Worm (Caenorhabditis elegans) whole organism, L3 larva: ENCODE measurements around the gene F53F4.4.

ENCODE experiments used
- R02D3.7 ChIP-seq: fragments of 150-350 bp; optimal IDR thresholded peaks from 2 replicates; lab custom pipeline; 2014; ENCODE audit warnings: missing biosample characterization, missing genetic modification characterization
- aly-2 ChIP-seq: fragments of 150-350 bp; optimal IDR thresholded peaks from 2 replicates; lab custom pipeline; 2014; ENCODE audit warnings: missing biosample characterization, missing genetic modification characterization
- ceh-28 ChIP-seq: fragments of 150-350 bp; optimal IDR thresholded peaks from 2 replicates; lab custom pipeline; 2014; ENCODE audit warnings: missing biosample characterization, missing genetic modification reagents, missing genetic modification characterization
- ceh-82 ChIP-seq: fragments of 150-350 bp; optimal IDR thresholded peaks from 2 replicates; lab custom pipeline; 2014; ENCODE audit warnings: missing biosample characterization, missing genetic modification characterization
- ceh-9 ChIP-seq: sonication (generic microtip); optimal IDR thresholded peaks from 2 replicates; lab custom pipeline; 2018; ENCODE audit warnings: missing biosample characterization, missing genetic modification characterization
- daf-12 ChIP-seq: fragments of 150-350 bp; optimal IDR thresholded peaks from 2 replicates; lab custom pipeline; 2014; ENCODE audit warnings: missing biosample characterization, missing genetic modification reagents, missing genetic modification characterization
- egl-27 ChIP-seq: sonication (generic microtip); optimal IDR thresholded peaks from 4 replicates; lab custom pipeline; 2017; ENCODE audit warnings: missing biosample characterization, missing genetic modification reagents, missing genetic modification characterization
- egl-5 ChIP-seq: fragments of 150-350 bp; optimal IDR thresholded peaks from 2 replicates; lab custom pipeline; 2017; ENCODE audit warnings: missing biosample characterization, missing genetic modification reagents, missing genetic modification characterization, inconsistent platforms
- elt-2 ChIP-seq: sonication (generic microtip); optimal IDR thresholded peaks from 2 replicates; lab custom pipeline; 2016; ENCODE audit warnings: missing genetic modification reagents, mild to moderate bottlenecking, missing genetic modification characterization, missing compliant biosample characterization
- elt-3 ChIP-seq, 3 experiments: fragments of 150-350 bp in 1 of 3; sonication (generic microtip) in 2 of 3; optimal IDR thresholded peaks; 2 replicates in 2 of 3; 4 replicates in 1 of 3; lab custom pipeline; 2014 to 2017; ENCODE audit warnings: missing biosample characterization in 3 of 3, missing genetic modification characterization in 3 of 3
- eor-1 ChIP-seq, 2 experiments: fragments of 150-350 bp; optimal IDR thresholded peaks; 2 replicates each; lab custom pipeline; 2014 to 2018; ENCODE audit warnings: missing biosample characterization in 2 of 2, missing genetic modification characterization in 2 of 2
- fos-1 ChIP-seq: fragments of 150-350 bp; optimal IDR thresholded peaks from 2 replicates; lab custom pipeline; 2014; ENCODE audit warnings: missing biosample characterization, missing genetic modification characterization
- hmg-11 ChIP-seq: sonication (generic microtip); optimal IDR thresholded peaks from 2 replicates; lab custom pipeline; 2016; ENCODE audit warnings: missing genetic modification characterization, missing compliant biosample characterization
- jun-1 ChIP-seq: fragments of 150-350 bp; optimal IDR thresholded peaks from 2 replicates; lab custom pipeline; 2014; ENCODE audit warnings: missing biosample characterization, missing genetic modification reagents, missing genetic modification characterization
- lin-15B ChIP-seq: fragments of 150-350 bp; optimal IDR thresholded peaks from 2 replicates; lab custom pipeline; 2014; ENCODE audit warnings: missing biosample characterization, missing genetic modification characterization
- lin-39 ChIP-seq: fragments of 150-350 bp; optimal IDR thresholded peaks from 2 replicates; lab custom pipeline; 2018; ENCODE audit warnings: missing biosample characterization, missing genetic modification reagents, missing genetic modification characterization
- mdl-1 ChIP-seq: fragments of 150-350 bp; optimal IDR thresholded peaks from 2 replicates; lab custom pipeline; 2014; ENCODE audit warnings: missing biosample characterization, missing genetic modification characterization
- mml-1 ChIP-seq: fragments of 150-350 bp; sonication (generic microtip); optimal IDR thresholded peaks from 3 replicates; lab custom pipeline; 2014; ENCODE audit warnings: missing biosample characterization, missing genetic modification characterization
- nfya-1 ChIP-seq: sonication (generic microtip); optimal IDR thresholded peaks from 2 replicates; lab custom pipeline; 2017; ENCODE audit warnings: missing genetic modification characterization, mild to moderate bottlenecking, missing compliant biosample characterization, antibody characterized with exemption, moderate library complexity; ENCODE audit not compliant: insufficient read depth
- nhr-11 ChIP-seq: fragments of 150-350 bp; optimal IDR thresholded peaks from 2 replicates; lab custom pipeline; 2014; ENCODE audit warnings: missing biosample characterization, missing genetic modification characterization
- nhr-237 ChIP-seq: fragments of 150-350 bp; optimal IDR thresholded peaks from 2 replicates; lab custom pipeline; 2014; ENCODE audit warnings: missing biosample characterization, missing genetic modification characterization
- nhr-25 ChIP-seq: sonication (generic microtip); optimal IDR thresholded peaks from 2 replicates; lab custom pipeline; 2017; ENCODE audit warnings: missing biosample characterization, missing genetic modification characterization
- nhr-28 ChIP-seq: fragments of 150-350 bp; optimal IDR thresholded peaks from 2 replicates; lab custom pipeline; 2014; ENCODE audit warnings: missing biosample characterization, missing genetic modification characterization
- nhr-43 ChIP-seq: sonication (generic microtip); optimal IDR thresholded peaks from 2 replicates; lab custom pipeline; 2016; ENCODE audit warnings: mild to moderate bottlenecking, missing genetic modification characterization, missing compliant biosample characterization; ENCODE audit not compliant: poor library complexity, severe bottlenecking
- nhr-76 ChIP-seq: fragments of 150-350 bp; sonication (generic microtip); optimal IDR thresholded peaks from 5 replicates; lab custom pipeline; 2014; ENCODE audit warnings: missing biosample characterization, missing genetic modification characterization
- nhr-77 ChIP-seq: fragments of 150-350 bp; optimal IDR thresholded peaks from 2 replicates; lab custom pipeline; 2014; ENCODE audit warnings: missing biosample characterization, missing genetic modification characterization
- pha-4 ChIP-seq: fragments of 150-350 bp; optimal IDR thresholded peaks from 2 replicates; lab custom pipeline; 2014; ENCODE audit warnings: missing biosample characterization, missing genetic modification reagents, missing genetic modification characterization
- pqm-1 ChIP-seq: fragments of 150-350 bp; optimal IDR thresholded peaks from 2 replicates; lab custom pipeline; 2017; ENCODE audit warnings: missing biosample characterization, missing genetic modification characterization, inconsistent platforms
- sea-2 ChIP-seq: fragments of 150-350 bp; sonication (generic microtip); optimal IDR thresholded peaks from 4 replicates; lab custom pipeline; 2014; ENCODE audit warnings: missing biosample characterization, missing genetic modification reagents, missing genetic modification characterization
- skn-1 ChIP-seq: fragments of 150-350 bp; optimal IDR thresholded peaks from 2 replicates; lab custom pipeline; 2014; ENCODE audit warnings: missing biosample characterization, missing genetic modification characterization
- snpc-4 ChIP-seq: fragments of 150-350 bp; optimal IDR thresholded peaks from 2 replicates; lab custom pipeline; 2014; ENCODE audit warnings: missing biosample characterization, missing genetic modification characterization
- tbx-2 ChIP-seq: sonication (generic microtip); optimal IDR thresholded peaks from 2 replicates; lab custom pipeline; 2016; ENCODE audit warnings: mild to moderate bottlenecking, missing genetic modification characterization, missing compliant biosample characterization
- unc-62 ChIP-seq: fragments of 150-350 bp; sonication (generic microtip); optimal IDR thresholded peaks from 4 replicates; lab custom pipeline; 2014; ENCODE audit warnings: missing biosample characterization, missing genetic modification reagents, missing genetic modification characterization
- zag-1 ChIP-seq: fragments of 150-350 bp; optimal IDR thresholded peaks from 2 replicates; lab custom pipeline; 2014; ENCODE audit warnings: missing biosample characterization, missing genetic modification characterization
- ztf-4 ChIP-seq: fragments of 150-350 bp; optimal IDR thresholded peaks from 2 replicates; lab custom pipeline; 2014; ENCODE audit warnings: missing biosample characterization, missing genetic modification characterization

The F53F4.4 gene

ce11 chrV:13620676-13621075 lies 27.5 kb downstream of the F53F4.4 start, which contains the start of gene F53F4.15:
TSS of gene F53F4.15 (plus strand) at chrV:13620976.
- no peak for TF ChIP-seq sea-2
- TF ChIP-seq ztf-4 (tag; lab: Kevin White, UChicago): no peak

DNA sequence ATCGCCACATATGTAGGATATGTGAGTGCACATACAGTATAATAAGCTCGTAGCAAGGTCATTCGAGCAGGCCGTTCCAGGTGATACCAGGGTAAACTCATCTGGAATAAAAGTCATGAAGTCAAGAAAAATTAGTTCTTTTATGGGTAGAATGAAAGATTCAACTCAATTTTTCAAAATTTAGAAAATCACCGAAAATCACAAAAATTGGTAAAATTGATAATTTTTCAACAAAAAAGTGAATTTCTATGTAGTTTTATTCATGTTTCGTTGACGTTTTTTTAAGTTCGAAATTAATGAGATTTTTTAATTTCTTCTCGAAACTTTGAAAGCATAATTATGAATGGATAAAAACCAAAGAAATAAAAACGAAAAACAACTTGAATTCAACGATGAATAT lies 28.5 kb downstream of the F53F4.4 start, which contains the start of gene F53F4.16:
Gene F53F4.16, minus strand, starts transcription at position 101 of the 400 bp plus-strand sequence.
- no peak for TF ChIP-seq R02D3.7 (tag; lab: Kevin White, UChicago)
- no peak for TF ChIP-seq daf-12
- TF ChIP-seq pqm-1 (tag; lab: Kevin White, UChicago): no peak
- TF ChIP-seq nhr-76 (tag; lab: Kevin White, UChicago): no peak
- no peak for TF ChIP-seq lin-39 (tag; lab: Kevin White, UChicago)
- no peak for TF ChIP-seq ceh-82 (tag; lab: Kevin White, UChicago)
- no peak for TF ChIP-seq nhr-237 (tag; lab: Kevin White, UChicago)
- no peak for TF ChIP-seq egl-27 (tag; lab: Kevin White, UChicago)
- no peak for TF ChIP-seq nhr-28 (tag; lab: Kevin White, UChicago)
- no peak for TF ChIP-seq sea-2
- TF ChIP-seq nfya-1 (tag; lab: Kevin White, UChicago): no peak
- TF ChIP-seq pha-4: no peak
- no peak for TF ChIP-seq aly-2

- TF ChIP-seq elt-2 (tag; lab: Kevin White, UChicago) (no peak), nhr-76 (tag; lab: Kevin White, UChicago) (no peak)
Measured at ce11 chrV:13624424-13624823, 31.2 kb downstream of the F53F4.4 start, which contains the start of gene F53F4.11. TSS of gene F53F4.11 (minus strand) at chrV:13624524.

- TF ChIP-seq R02D3.7 (tag; lab: Kevin White, UChicago) (peak; percentile 86), pha-4 (no peak), mdl-1 (tag; lab: Kevin White, UChicago) (no peak), nhr-25 (peak; percentile 10), sea-2 (no peak), hmg-11 (tag; lab: Kevin White, UChicago) (peak; percentile 64), pqm-1 (tag; lab: Kevin White, UChicago) (peak; percentile 1), lin-15B (tag; lab: Kevin White, UChicago) (peak; percentile 89), snpc-4 (tag; lab: Kevin White, UChicago) (peak; percentile 13)
Measured at ce11 chrV:13625517-13626097, 32.4 kb downstream of the F53F4.4 start, which contains the start of the genes nduv-2 and F53F4.12. TSS of gene nduv-2 (minus strand) at chrV:13625567. TSS of gene F53F4.12 (plus strand) at chrV:13626047.

DNA sequence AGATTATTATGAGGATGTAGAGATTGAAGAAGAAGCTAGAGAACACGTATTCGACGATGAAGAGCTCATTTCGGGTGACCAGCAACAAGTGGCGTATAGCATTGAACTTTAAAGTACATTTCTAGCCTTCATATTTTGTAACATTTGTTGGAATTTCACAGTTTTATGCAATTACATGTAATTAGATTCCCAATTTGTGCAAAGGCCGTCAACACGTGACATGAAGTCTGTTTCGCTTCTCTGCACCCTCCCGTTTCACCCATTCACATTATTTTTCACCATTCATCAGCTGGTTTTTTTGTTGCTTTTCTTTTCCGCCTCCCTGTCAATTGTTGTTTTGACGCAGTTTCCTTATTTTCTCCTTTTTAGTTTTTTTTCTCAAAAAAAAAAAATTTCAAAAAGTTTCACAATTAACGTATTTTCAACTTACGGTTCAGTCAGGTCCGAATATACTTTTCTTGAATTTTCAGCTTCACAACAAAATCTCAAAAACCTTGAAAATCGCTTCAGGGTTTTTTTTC lies 34.0 kb downstream of the F53F4.4 start, which contains the start of gene sde-2:
Gene sde-2, plus strand, starts transcription at position 471 of the 521 bp plus-strand sequence.
- TF ChIP-seq eor-1 (tag; optimal IDR thresholded peaks at IDR 0.05; lab: Kevin White, UChicago) (no peak), egl-27 (tag; lab: Kevin White, UChicago) (no peak), nhr-11 (tag; lab: Kevin White, UChicago) (no peak), ceh-28 (no peak), pha-4 (no peak), ceh-82 (tag; lab: Kevin White, UChicago) (no peak), aly-2 (no peak), mml-1 (tag; lab: Kevin White, UChicago) (no peak), nhr-77 (tag; lab: Kevin White, UChicago) (no peak), egl-5 (tag; lab: Kevin White, UChicago) (peak; percentile 35), lin-39 (tag; lab: Kevin White, UChicago) (peak; percentile 4)
- TF ChIP-seq, all 47 proteins: peak for 2

DNA sequence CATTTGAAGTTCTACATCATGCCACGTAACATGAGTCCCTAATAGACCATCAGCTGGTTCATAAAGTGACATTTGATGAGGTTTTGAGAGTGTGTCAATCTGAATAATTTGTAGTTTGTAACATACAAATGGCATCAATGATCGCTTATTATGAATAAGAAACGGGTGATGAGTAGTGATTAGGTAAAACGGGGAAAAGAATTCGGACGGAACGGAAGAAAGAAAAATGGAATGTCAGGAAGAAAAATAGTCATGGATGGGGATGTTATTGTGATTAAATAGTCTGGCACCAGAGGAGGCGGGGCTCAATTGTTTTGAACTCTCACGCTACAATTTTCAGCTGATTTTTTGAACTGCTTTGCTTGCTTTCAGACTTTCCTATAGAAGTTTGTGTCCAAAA lies 41.0 kb downstream of the F53F4.4 start, which contains the start of gene H37A05.2:
Gene H37A05.2, minus strand, starts transcription at position 101 of the 400 bp plus-strand sequence.
- TF ChIP-seq nhr-11 (tag; lab: Kevin White, UChicago) (no peak), jun-1 (tag; lab: Kevin White, UChicago) (no peak), R02D3.7 (tag; lab: Kevin White, UChicago) (no peak), sea-2 (no peak), daf-12 (no peak), mml-1 (tag; lab: Kevin White, UChicago) (no peak), nhr-43 (tag; lab: Kevin White, UChicago) (no peak), ceh-28 (no peak), skn-1 (tag; lab: Kevin White, UChicago) (no peak), elt-3 (tag; optimal IDR thresholded peaks at IDR 0.05; lab: Kevin White, UChicago) (no peak), nhr-77 (tag; lab: Kevin White, UChicago) (no peak), zag-1 (tag; lab: Kevin White, UChicago) (no peak), tbx-2 (tag; lab: Kevin White, UChicago) (no peak), unc-62 (GFP tag; lab: Kevin White, UChicago) (no peak), nhr-76 (tag; lab: Kevin White, UChicago) (no peak), hmg-11 (tag; lab: Kevin White, UChicago) (no peak), eor-1 (tag; optimal IDR thresholded peaks at IDR 0.05; lab: Kevin White, UChicago) (no peak), ceh-82 (tag; lab: Kevin White, UChicago) (no peak), ceh-9 (tag; lab: Kevin White, UChicago) (no peak), fos-1 (tag; lab: Kevin White, UChicago) (no peak)
